Worm (Caenorhabditis elegans) whole organism, early embryonic: ENCODE results near the gene gly-9.

Source experiments
- ama-1 ChIP-seq: fragments of 150-350 bp; optimal IDR thresholded peaks from 2 replicates; lab custom pipeline; 2014
- flt-1 ChIP-seq: fragments of 200-800 bp; sonication (Bioruptor generic); IDR thresholded peaks from 2 replicates; pipeline ENCODE4 v1.3.6; 2022; ENCODE audit warnings: missing genetic modification characterization, missing compliant biosample characterization
- hmg-4 ChIP-seq: fragments of 200-800 bp; sonication (Bioruptor generic); optimal IDR thresholded peaks from 2 replicates; lab custom pipeline; 2018; ENCODE audit warnings: mild to moderate bottlenecking, missing genetic modification characterization, missing compliant biosample characterization
- pes-1 ChIP-seq: fragments of 200-800 bp; sonication (Bioruptor generic); IDR thresholded peaks from 2 replicates; pipeline ENCODE4 v1.3.6; 2022; ENCODE audit warnings: missing genetic modification reagents, missing genetic modification characterization, missing compliant biosample characterization
- tbx-11 ChIP-seq: fragments of 200-800 bp; sonication (Bioruptor generic); IDR thresholded peaks from 2 replicates; pipeline ENCODE4 v1.3.6; 2022; ENCODE audit warnings: missing genetic modification characterization, missing compliant biosample characterization
- tbx-37 ChIP-seq: fragments of 200-800 bp; sonication (Bioruptor generic); conservative IDR thresholded peaks from 2 replicates; pipeline ENCODE4 v1.3.6; 2022; ENCODE audit warnings: missing genetic modification reagents, missing genetic modification characterization, missing compliant biosample characterization

DNA sequence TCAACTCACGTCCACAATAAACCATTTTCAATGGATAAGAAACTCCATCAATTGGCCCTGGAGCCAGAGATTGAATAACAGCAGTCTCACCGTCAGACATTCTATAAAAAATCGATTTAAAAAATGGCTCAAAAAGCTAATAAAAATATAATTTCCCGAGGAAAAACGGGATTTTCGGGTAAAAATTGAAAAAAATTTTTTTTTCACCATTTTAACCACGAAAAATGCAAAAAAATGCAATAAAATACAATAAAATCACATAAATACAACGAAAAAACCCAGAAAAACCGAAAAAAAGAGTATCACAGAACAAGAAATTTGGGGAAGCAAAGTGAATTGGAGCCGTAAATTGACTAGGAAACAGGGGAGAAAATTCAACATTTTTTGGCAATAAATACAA lies 11.6 kb downstream of the gly-9 start, which contains the start of gene Y47D3A.21:
- TF ChIP-seq flt-1 (no peak), hmg-4 (GFP tag; lab: Kevin White, UChicago) (no peak), tbx-11 (no peak), pes-1 (no peak), tbx-37 (GFP tag; lab: Robert Waterston, UW) (no peak), ama-1 (lab: Kevin White, UChicago) (no peak)
